Fruit fly (Drosophila melanogaster) whole organism, embryonic: ENCODE data around the gene CG33631.

ENCODE experiments used
- B-H2 ChIP-seq: fragments of 200-800 bp; sonication (Bioruptor generic); optimal IDR thresholded peaks from 2 replicates; lab custom pipeline; 2018; ENCODE audit warnings: missing biosample characterization, mild to moderate bottlenecking, missing genetic modification characterization
- CG10267 ChIP-seq: fragments of 200-800 bp; sonication (Bioruptor generic); optimal IDR thresholded peaks from 2 replicates; lab custom pipeline; 2018; ENCODE audit warnings: missing biosample characterization, mild to moderate bottlenecking, missing genetic modification characterization, moderate library complexity
- CG10979 ChIP-seq: fragments of 200-800 bp; sonication (Bioruptor generic); optimal IDR thresholded peaks from 2 replicates; lab custom pipeline; 2018; ENCODE audit warnings: missing biosample characterization, mild to moderate bottlenecking, missing genetic modification characterization, moderate library complexity
- CG11398 ChIP-seq: fragments of 200-800 bp; sonication (Bioruptor generic); optimal IDR thresholded peaks from 2 replicates; lab custom pipeline; 2016; ENCODE audit warnings: missing biosample characterization, missing genetic modification characterization
- CG12236 ChIP-seq: fragments of 200-800 bp; sonication (Bioruptor generic); optimal IDR thresholded peaks from 2 replicates; lab custom pipeline; 2016; ENCODE audit warnings: missing biosample characterization, missing genetic modification characterization
- CG13624 ChIP-seq: fragments of 200-800 bp; sonication (Bioruptor generic); optimal IDR thresholded peaks from 2 replicates; lab custom pipeline; 2016; ENCODE audit warnings: missing biosample characterization, missing genetic modification characterization
- CG1602 ChIP-seq: fragments of 200-800 bp; sonication (Bioruptor generic); optimal IDR thresholded peaks from 3 replicates; lab custom pipeline; 2016; ENCODE audit warnings: missing biosample characterization, missing genetic modification characterization
- CG16779 ChIP-seq: fragments of 200-800 bp; sonication (Bioruptor generic); IDR thresholded peaks from 2 replicates; pipeline ENCODE4 v1.3.6; 2022; ENCODE audit warnings: missing biosample characterization, missing genetic modification characterization
- CG16863 ChIP-seq: fragments of 200-800 bp; sonication (Bioruptor generic); optimal IDR thresholded peaks from 3 replicates; lab custom pipeline; 2016; ENCODE audit warnings: missing biosample characterization, missing genetic modification characterization
- CG17385 ChIP-seq: fragments of 200-800 bp; sonication (Bioruptor generic); optimal IDR thresholded peaks from 3 replicates; lab custom pipeline; 2018; ENCODE audit warnings: missing biosample characterization, mild to moderate bottlenecking, missing genetic modification characterization
- CG17568 ChIP-seq: fragments of 200-800 bp; sonication (Bioruptor generic); optimal IDR thresholded peaks from 2 replicates; lab custom pipeline; 2018; ENCODE audit warnings: missing biosample characterization, mild to moderate bottlenecking, missing genetic modification characterization, moderate library complexity
- CG30431 ChIP-seq: fragments of 200-800 bp; sonication (Bioruptor generic); optimal IDR thresholded peaks from 2 replicates; lab custom pipeline; 2017; ENCODE audit warnings: missing biosample characterization, missing genetic modification characterization
- CG34224 ChIP-seq: fragments of 200-800 bp; sonication (Bioruptor generic); IDR thresholded peaks from 3 replicates; pipeline ENCODE4 v1.3.6; 2022; ENCODE audit warnings: missing biosample characterization, missing genetic modification characterization; ENCODE audit not compliant: partially characterized antibody
- CG3726 ChIP-seq: fragments of 200-800 bp; sonication (Bioruptor generic); IDR thresholded peaks from 3 replicates; pipeline ENCODE4, ENCODE4 v1.3.6; 2022; ENCODE audit warnings: missing biosample characterization, missing genetic modification characterization
- CG3838 ChIP-seq: fragments of 200-800 bp; sonication (Bioruptor generic); optimal IDR thresholded peaks from 3 replicates; lab custom pipeline; 2016; ENCODE audit warnings: missing biosample characterization, missing genetic modification characterization
- CG3995 ChIP-seq: fragments of 200-800 bp; sonication (Bioruptor generic); optimal IDR thresholded peaks from 3 replicates; lab custom pipeline; 2016; ENCODE audit warnings: missing biosample characterization, missing genetic modification characterization
- CG5953 ChIP-seq: fragments of 200-800 bp; sonication (Bioruptor generic); IDR thresholded peaks from 2 replicates; pipeline ENCODE4 v1.3.6; 2022; ENCODE audit warnings: missing biosample characterization, missing genetic modification characterization
- CG7928 ChIP-seq: fragments of 200-800 bp; sonication (Bioruptor generic); optimal IDR thresholded peaks from 2 replicates; lab custom pipeline; 2017; ENCODE audit warnings: missing biosample characterization, mild to moderate bottlenecking, missing genetic modification characterization
- CG8089 ChIP-seq: fragments of 200-800 bp; sonication (Bioruptor generic); optimal IDR thresholded peaks from 3 replicates; lab custom pipeline; 2016; ENCODE audit warnings: missing biosample characterization, missing genetic modification characterization
- CG9876 ChIP-seq: fragments of 200-800 bp; sonication (Bioruptor generic); optimal IDR thresholded peaks from 2 replicates; lab custom pipeline; 2016; ENCODE audit warnings: missing biosample characterization, missing genetic modification characterization
- CHES-1-like ChIP-seq: fragments of 200-800 bp; sonication (Bioruptor generic); optimal IDR thresholded peaks from 2 replicates; lab custom pipeline; 2016; ENCODE audit warnings: missing biosample characterization, missing genetic modification characterization
- CTCF ChIP-seq: fragments of 200-800 bp; sonication (Bioruptor generic); optimal IDR thresholded peaks from 2 replicates; lab custom pipeline; 2017; ENCODE audit warnings: missing biosample characterization, mild to moderate bottlenecking, missing genetic modification characterization, moderate library complexity
- Deaf1 ChIP-seq: fragments of 200-800 bp; optimal IDR thresholded peaks from 3 replicates; lab custom pipeline; 2019; ENCODE audit warnings: missing biosample characterization, mild to moderate bottlenecking, missing genetic modification characterization, moderate library complexity
- Ets97D ChIP-seq: fragments of 200-800 bp; sonication (Bioruptor generic); optimal IDR thresholded peaks from 3 replicates; lab custom pipeline; 2016; ENCODE audit warnings: missing biosample characterization, missing genetic modification characterization
- Hand ChIP-seq: fragments of 200-800 bp; sonication (Bioruptor generic); optimal IDR thresholded peaks from 2 replicates; lab custom pipeline; 2017; ENCODE audit warnings: mild to moderate bottlenecking, missing biosample characterization, missing genetic modification reagents, missing genetic modification characterization
- Hey ChIP-seq: fragments of 200-800 bp; sonication (Bioruptor generic); optimal IDR thresholded peaks from 3 replicates; lab custom pipeline; 2018; ENCODE audit warnings: missing biosample characterization, mild to moderate bottlenecking, missing genetic modification characterization
- Jarid2 ChIP-seq: fragments of 200-800 bp; sonication (Bioruptor generic); optimal IDR thresholded peaks from 3 replicates; lab custom pipeline; 2017; ENCODE audit warnings: mild to moderate bottlenecking, missing biosample characterization, missing genetic modification reagents, missing genetic modification characterization
- Lpt ChIP-seq: fragments of >200 bp; optimal IDR thresholded peaks from 2 replicates; lab custom pipeline; 2018; ENCODE audit warnings: missing biosample characterization, missing genetic modification characterization
- MESR4 ChIP-seq: fragments of 200-800 bp; sonication (Bioruptor generic); optimal IDR thresholded peaks from 2 replicates; lab custom pipeline; 2018; ENCODE audit warnings: missing biosample characterization, mild to moderate bottlenecking, missing genetic modification characterization, moderate library complexity
- Nf-YB ChIP-seq: fragments of 200-800 bp; sonication (Bioruptor generic); optimal IDR thresholded peaks from 3 replicates; lab custom pipeline; 2019; ENCODE audit warnings: missing biosample characterization, mild to moderate bottlenecking, missing genetic modification characterization, moderate library complexity
- Pdp1 ChIP-seq, 2 experiments: fragments of 200-800 bp; sonication (Bioruptor generic); optimal IDR thresholded peaks; 3 replicates each; lab custom pipeline; 2016; ENCODE audit warnings: missing biosample characterization in 2 of 2, missing genetic modification characterization in 2 of 2, mild to moderate bottlenecking in 1 of 2, moderate library complexity in 1 of 2
- Ravus ChIP-seq: fragments of 200-800 bp; sonication (Bioruptor generic); IDR thresholded peaks from 2 replicates; pipeline ENCODE4 v1.3.6; 2022; ENCODE audit warnings: missing biosample characterization, missing genetic modification characterization
- Scr ChIP-seq: fragments of 200-800 bp; sonication (Bioruptor generic); IDR thresholded peaks from 2 replicates; pipeline ENCODE4 v1.3.6; 2022; ENCODE audit warnings: missing biosample characterization, missing genetic modification characterization; ENCODE audit not compliant: partially characterized antibody
- Taf1 ChIP-seq: fragments of 200-800 bp; sonication (Bioruptor generic); IDR thresholded peaks from 2 replicates; pipeline ENCODE4 v1.3.6; 2022; ENCODE audit warnings: missing biosample characterization, missing genetic modification characterization
- bbx ChIP-seq: fragments of 200-800 bp; sonication (Bioruptor generic); IDR thresholded peaks from 2 replicates; pipeline ENCODE4 v1.3.6; 2022; ENCODE audit warnings: missing biosample characterization, missing genetic modification characterization; ENCODE audit not compliant: partially characterized antibody
- bigmax ChIP-seq: fragments of 200-800 bp; sonication (Bioruptor generic); optimal IDR thresholded peaks from 2 replicates; lab custom pipeline; 2018; ENCODE audit warnings: missing biosample characterization, mild to moderate bottlenecking, missing genetic modification characterization
- cato ChIP-seq: fragments of 200-800 bp; sonication (Bioruptor generic); optimal IDR thresholded peaks from 2 replicates; lab custom pipeline; 2016; ENCODE audit warnings: missing biosample characterization, missing genetic modification characterization, borderline replicate concordance
- chn ChIP-seq: fragments of 200-800 bp; sonication (Bioruptor generic); optimal IDR thresholded peaks from 2 replicates; lab custom pipeline; 2016; ENCODE audit warnings: missing biosample characterization, missing genetic modification characterization
- dmrt11E ChIP-seq: fragments of 200-800 bp; sonication (Bioruptor generic); optimal IDR thresholded peaks from 3 replicates; lab custom pipeline; 2018; ENCODE audit warnings: missing biosample characterization, mild to moderate bottlenecking, missing genetic modification characterization, moderate library complexity
- fd96Cb ChIP-seq: fragments of 200-800 bp; sonication (Bioruptor generic); optimal IDR thresholded peaks from 2 replicates; lab custom pipeline; 2018; ENCODE audit warnings: missing biosample characterization, mild to moderate bottlenecking, missing genetic modification characterization, moderate library complexity
- gem ChIP-seq: fragments of 200-800 bp; sonication (Bioruptor generic); optimal IDR thresholded peaks from 2 replicates; lab custom pipeline; 2019; ENCODE audit warnings: missing biosample characterization, mild to moderate bottlenecking, missing genetic modification characterization, moderate library complexity
- hbn ChIP-seq: fragments of 200-800 bp; sonication (Bioruptor generic); IDR thresholded peaks from 2 replicates; pipeline ENCODE4 v1.3.6; 2022; ENCODE audit warnings: missing biosample characterization, missing genetic modification characterization; ENCODE audit not compliant: partially characterized antibody
- lbe ChIP-seq: fragments of 200-800 bp; sonication (Bioruptor generic); optimal IDR thresholded peaks from 2 replicates; lab custom pipeline; 2016; ENCODE audit warnings: missing biosample characterization, mild to moderate bottlenecking, missing genetic modification characterization
- nom ChIP-seq: fragments of 200-800 bp; sonication (Bioruptor generic); optimal IDR thresholded peaks from 2 replicates; lab custom pipeline; 2017; ENCODE audit warnings: missing biosample characterization, missing genetic modification characterization, mild to moderate bottlenecking, moderate library complexity, missing genetic modification reagents
- p53 ChIP-seq: fragments of 200-800 bp; sonication (Bioruptor generic); optimal IDR thresholded peaks from 2 replicates; lab custom pipeline; 2016; ENCODE audit warnings: missing biosample characterization, missing genetic modification characterization
- pb ChIP-seq: fragments of 200-800 bp; sonication (Bioruptor generic); optimal IDR thresholded peaks from 3 replicates; lab custom pipeline; 2016; ENCODE audit warnings: missing biosample characterization, missing genetic modification characterization
- pfk ChIP-seq: fragments of 200-800 bp; sonication (Bioruptor generic); optimal IDR thresholded peaks from 2 replicates; lab custom pipeline; 2018; ENCODE audit warnings: missing biosample characterization, mild to moderate bottlenecking, missing genetic modification characterization, moderate library complexity
- sens ChIP-seq: fragments of 200-800 bp; sonication (Bioruptor generic); peaks from one replicate; lab custom pipeline; 2016; ENCODE audit warnings: missing biosample characterization, missing genetic modification characterization
- wek ChIP-seq: fragments of 200-800 bp; sonication (Bioruptor generic); optimal IDR thresholded peaks from 3 replicates; lab custom pipeline; 2018; ENCODE audit warnings: missing biosample characterization, mild to moderate bottlenecking, missing genetic modification characterization, moderate library complexity

Gene CG33631

dm6 chr3R:10097531-10098295, 33.9 kb downstream of the CG33631 start (continued):
- TF ChIP-seq CG7928 (GFP tag; lab: Kevin White, UChicago): peak; percentile 33
- TF ChIP-seq CG9876 (GFP tag; lab: Kevin White, UChicago): peak; percentile 10
- peak; percentile 68 for TF ChIP-seq Deaf1 (tag; lab: Kevin White, UChicago)
- TF ChIP-seq B-H2 (GFP tag; lab: Kevin White, UChicago): peak; percentile 51
- peak; percentile 61 to 87 for TF ChIP-seq Pdp1 (GFP tag; optimal IDR thresholded peaks at IDR 0.05; lab: Kevin White, UChicago)
- TF ChIP-seq chn: no peak
- TF ChIP-seq bigmax: no peak
- no peak for TF ChIP-seq Lpt (GFP tag; lab: Kevin White, UChicago)
- TF ChIP-seq CG5953 (GFP tag; lab: Robert Waterston, UW): no peak
- no peak for TF ChIP-seq MESR4
- no peak for TF ChIP-seq hbn
- peak; percentile 42 for TF ChIP-seq Ets97D
- peak; percentile 21 for TF ChIP-seq CG10979
- TF ChIP-seq CG17568: peak; percentile 19
- TF ChIP-seq Taf1 (GFP tag; lab: Robert Waterston, UW): peak; percentile 50; the same call in 1 of the 2 replicates
- TF ChIP-seq CG16779: peak; percentile 59; the same call in 1 of the 2 replicates
- peak; percentile 58 for TF ChIP-seq fd96Cb (tag; lab: Kevin White, UChicago)
- TF ChIP-seq Ravus (GFP tag; lab: Robert Waterston, UW): no peak
- TF ChIP-seq sens (GFP tag; lab: Kevin White, UChicago): peak; percentile 91
- peak; percentile 67 for TF ChIP-seq CG13624 (GFP tag; lab: Kevin White, UChicago)
- peak; percentile 58 for TF ChIP-seq Jarid2 (GFP tag; lab: Kevin White, UChicago)
- peak; percentile 39 for TF ChIP-seq CG10267 (tag; lab: Kevin White, UChicago)
- no peak for TF ChIP-seq lbe
- no peak for TF ChIP-seq nom (GFP tag; lab: Kevin White, UChicago)
- no peak for TF ChIP-seq cato (GFP tag; lab: Kevin White, UChicago)
- TF ChIP-seq CG30431: peak; percentile 45
- TF ChIP-seq Scr (GFP tag; lab: Robert Waterston, UW): peak; percentile 30; the same call in 1 of the 2 replicates
- TF ChIP-seq CG12236 (GFP tag; lab: Kevin White, UChicago): peak; percentile 45
- no peak for TF ChIP-seq dmrt11E (tag; lab: Kevin White, UChicago)
- peak; percentile 46 for TF ChIP-seq CG3995 (GFP tag; lab: Kevin White, UChicago)
- TF ChIP-seq CG34224 (GFP tag; lab: Robert Waterston, UW): peak; percentile 35; the same call in 1 of the 3 replicates
- TF ChIP-seq Nf-YB: peak; percentile 42
- TF ChIP-seq CG3726 (GFP tag; lab: Robert Waterston, UW): no peak
- peak; percentile 17 for TF ChIP-seq CG1602 (GFP tag; lab: Kevin White, UChicago)
- TF ChIP-seq pb (GFP tag; lab: Kevin White, UChicago): peak; percentile 31
- TF ChIP-seq CG11398 (GFP tag; lab: Kevin White, UChicago): peak; percentile 58
- peak; percentile 59 for TF ChIP-seq Hey
- TF ChIP-seq CG17385: peak; percentile 69
- no peak for TF ChIP-seq CG3838 (GFP tag; lab: Kevin White, UChicago)
- TF ChIP-seq wek (GFP tag; lab: Kevin White, UChicago): peak; percentile 39
- TF ChIP-seq Hand (GFP tag; lab: Kevin White, UChicago): peak; percentile 56
- TF ChIP-seq CG16863 (GFP tag; lab: Kevin White, UChicago): peak; percentile 53
- TF ChIP-seq gem (tag; lab: Kevin White, UChicago): peak; percentile 83
- peak; percentile 18 for TF ChIP-seq p53 (GFP tag; lab: Kevin White, UChicago)
- peak; percentile 17 for TF ChIP-seq pfk
- no peak for TF ChIP-seq bbx (GFP tag; lab: Robert Waterston, UW)
- TF ChIP-seq CTCF (GFP tag; lab: Kevin White, UChicago): no peak
- TF ChIP-seq CHES-1-like (GFP tag; lab: Kevin White, UChicago): peak; percentile 68
- TF ChIP-seq CG8089 (GFP tag; lab: Kevin White, UChicago): peak; percentile 5
